Worm (Caenorhabditis elegans): ENCODE measurements around the gene lido-18.

lido-18 gene

DNA sequence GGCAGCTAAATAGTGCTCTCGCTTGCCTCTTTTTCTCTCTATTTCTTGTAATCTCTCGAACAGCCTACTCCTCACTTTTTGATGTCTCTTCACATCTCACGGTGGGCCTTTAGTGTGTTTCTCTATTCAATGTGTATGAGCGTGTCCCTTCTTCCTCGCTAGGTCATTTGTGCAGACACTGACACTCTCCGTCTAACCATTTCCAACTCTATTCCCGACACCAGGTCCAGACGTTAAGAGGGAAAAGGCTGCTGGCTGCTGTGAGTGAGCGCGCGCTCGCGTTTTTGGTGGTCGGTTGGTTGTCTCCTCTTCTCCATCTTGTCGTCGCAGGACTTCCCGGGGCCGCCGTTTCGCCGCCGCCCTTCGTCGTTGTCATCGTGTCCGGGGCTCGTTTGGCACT, 2.6 kb upstream of the lido-18 start (continued):
- peak; percentile 23 for TF ChIP-seq egl-13 (tag; optimal IDR thresholded peaks at IDR 0.05)
- TF ChIP-seq unc-130 (tag; optimal IDR thresholded peaks at IDR 0.05) = peak; percentile 27
- peak; percentile 32 for TF ChIP-seq unc-86 (tag; optimal IDR thresholded peaks at IDR 0.05)
- no peak for TF ChIP-seq nhr-237 (tag; optimal IDR thresholded peaks at IDR 0.05)
- no peak for TF ChIP-seq C34B4.2 (tag; optimal IDR thresholded peaks at IDR 0.05)
- no peak for TF ChIP-seq unc-30 (tag; optimal IDR thresholded peaks at IDR 0.05)
- TF ChIP-seq lir-3 (tag; optimal IDR thresholded peaks at IDR 0.05; ENCODE audit: poor library complexity) = no peak
- TF ChIP-seq zag-1 (tag; optimal IDR thresholded peaks at IDR 0.05) = no peak
- peak in 1 of 2 experiments; percentile 57 for TF ChIP-seq mdl-1 (tag; optimal IDR thresholded peaks at IDR 0.05)
- TF ChIP-seq pqm-1 (tag; optimal IDR thresholded peaks at IDR 0.05) = no peak
- TF ChIP-seq F16B12.6 (tag; optimal IDR thresholded peaks at IDR 0.05) = peak; percentile 5
- TF ChIP-seq grh-1 (GFP tag; IDR thresholded peaks at IDR 0.05) = no peak
- TF ChIP-seq C16A3.4 (tag; optimal IDR thresholded peaks at IDR 0.05) = peak; percentile 58
- TF ChIP-seq tbx-2 (tag; optimal IDR thresholded peaks at IDR 0.05) = peak; percentile 47
- no peak for TF ChIP-seq aly-2 (tag; optimal IDR thresholded peaks at IDR 0.05)
- TF ChIP-seq fkh-8 (tag; optimal IDR thresholded peaks at IDR 0.05) = peak; percentile 75
- peak; percentile 94 for TF ChIP-seq lin-14 (GFP tag; optimal IDR thresholded peaks at IDR 0.05)
- TF ChIP-seq ztf-11 (tag; optimal IDR thresholded peaks at IDR 0.05) = peak in 1 of 2 experiments; percentile 28
- no peak for TF ChIP-seq lin-39 (tag; optimal IDR thresholded peaks at IDR 0.05)
- peak in 1 of 3 experiments; percentile 40 for TF ChIP-seq dpl-1 (GFP tag; optimal IDR thresholded peaks at IDR 0.05)
- TF ChIP-seq nhr-47 (tag; optimal IDR thresholded peaks at IDR 0.05) = no peak
- TF ChIP-seq egl-27 (tag; optimal IDR thresholded peaks at IDR 0.05) = no peak
- no peak for TF ChIP-seq C04F5.9 (tag; optimal IDR thresholded peaks at IDR 0.05)
- TF ChIP-seq snu-23 (GFP tag; optimal IDR thresholded peaks at IDR 0.05) = peak; percentile 61
- TF ChIP-seq ces-1 (GFP tag; optimal IDR thresholded peaks at IDR 0.05) = no peak
- no peak for TF ChIP-seq sup-37 (GFP tag; optimal IDR thresholded peaks at IDR 0.05)
- TF ChIP-seq sptf-1 (tag; optimal IDR thresholded peaks at IDR 0.05) = no peak
- TF ChIP-seq elt-2 (tag; optimal IDR thresholded peaks at IDR 0.05) = no peak
- no peak for TF ChIP-seq aha-1 (tag; optimal IDR thresholded peaks at IDR 0.05)
- TF ChIP-seq nhr-28 (tag; optimal IDR thresholded peaks at IDR 0.05) = no peak
- TF ChIP-seq ama-1 (optimal IDR thresholded peaks at IDR 0.05) = no peak
- TF ChIP-seq zip-4 (GFP tag; optimal IDR thresholded peaks at IDR 0.05) = no peak
- TF ChIP-seq nhr-11 (tag; optimal IDR thresholded peaks at IDR 0.05) = no peak
- no peak for TF ChIP-seq fos-1 (tag; optimal IDR thresholded peaks at IDR 0.05)
- TF ChIP-seq lin-13 (GFP tag; optimal IDR thresholded peaks at IDR 0.05) = no peak
- TF ChIP-seq pag-3 (tag; optimal IDR thresholded peaks at IDR 0.05; ENCODE audit: borderline replicate concordance, insufficient read depth) = no peak
- no peak for TF ChIP-seq sox-4 (tag; optimal IDR thresholded peaks at IDR 0.05)
- peak; percentile 38 for TF ChIP-seq ceh-8 (GFP tag; optimal IDR thresholded peaks at IDR 0.05)
- peak; percentile 35 to 46 for TF ChIP-seq efl-1 (optimal IDR thresholded peaks at IDR 0.05)
- no peak for TF ChIP-seq efl-1 (GFP tag; optimal IDR thresholded peaks at IDR 0.05 in 1 of 2)
- TF ChIP-seq jun-1 (tag; optimal IDR thresholded peaks at IDR 0.05) = no peak
- TF ChIP-seq skn-1 (tag; optimal IDR thresholded peaks at IDR 0.05) = no peak
- no peak for TF ChIP-seq ceh-63 (GFP tag; optimal IDR thresholded peaks at IDR 0.05)
- no peak for TF ChIP-seq blmp-1 (tag; optimal IDR thresholded peaks at IDR 0.05)

ce11 chrIII:7661162-7661561, 916 bp upstream of the lido-18 start:
- TF ChIP-seq nhr-90 (tag; optimal IDR thresholded peaks at IDR 0.05; ENCODE audit: poor library complexity) (no peak), efl-1 (optimal IDR thresholded peaks at IDR 0.05) (no peak), efl-1 (GFP tag; optimal IDR thresholded peaks at IDR 0.05 in 1 of 2) (peak in 1 of 2 experiments; percentile 22), aly-2 (tag; optimal IDR thresholded peaks at IDR 0.05) (no peak), nhr-47 (tag; optimal IDR thresholded peaks at IDR 0.05) (no peak), nhr-19 (GFP tag; conservative IDR thresholded peaks at IDR 0.05) (no peak)
